Fruit fly (Drosophila melanogaster) whole organism: ENCODE data around the gene tacc.

Experiments
- CG8478 ChIP-seq: fragments of >200 bp; optimal IDR thresholded peaks from 2 replicates; lab custom pipeline; 2018; ENCODE audit warnings: inconsistent platforms
- Dll ChIP-seq: fragments of >200 bp; optimal IDR thresholded peaks from 2 replicates; lab custom pipeline; 2017
- EcR ChIP-seq, 2 experiments: fragments of >200 bp; optimal IDR thresholded peaks; 2 replicates each; lab custom pipeline; 2017; ENCODE audit warnings: missing biosample characterization in 2 of 2, missing genetic modification characterization in 2 of 2, missing genetic modification reagents in 2 of 2
- pan ChIP-seq: fragments of >200 bp; optimal IDR thresholded peaks from 2 replicates; lab custom pipeline; 2017
- psq ChIP-seq: fragments of >200 bp; optimal IDR thresholded peaks from 2 replicates; lab custom pipeline; 2017
- usp ChIP-seq: fragments of >200 bp; optimal IDR thresholded peaks from 2 replicates; lab custom pipeline; 2017; ENCODE audit warnings: missing biosample characterization, missing genetic modification characterization, mixed read lengths

DNA sequence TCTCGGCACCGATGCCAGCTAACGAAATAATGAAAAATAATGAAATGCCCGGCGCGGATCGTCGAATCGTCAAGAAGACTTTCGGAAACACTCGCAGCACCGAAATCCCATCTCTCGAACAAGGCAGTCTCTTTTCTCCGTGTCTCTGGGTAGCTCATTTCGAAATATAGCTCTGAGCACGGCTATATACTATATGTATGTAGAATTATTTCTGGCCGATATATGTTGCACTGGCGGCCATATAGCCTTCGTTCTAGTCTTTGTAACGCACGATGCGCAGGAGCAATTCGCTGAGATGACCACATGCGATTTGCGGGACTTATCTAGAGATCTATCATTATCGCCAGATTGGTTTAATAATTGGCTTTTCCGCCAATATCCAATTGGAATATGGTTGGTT lies 31.4 kb upstream of the tacc start, which contains the start of gene CG14655:
- TF ChIP-seq Dll (lab: Kevin White, UChicago) (no peak), psq (no peak), pan (lab: Kevin White, UChicago) (no peak), usp (no peak), EcR (GFP tag; optimal IDR thresholded peaks at IDR 0.05; lab: Kevin White, UChicago) (no peak), CG8478 (lab: Kevin White, UChicago) (no peak)
